Fruit fly (Drosophila melanogaster) Kc167 (cell line): ENCODE data around the gene Chc.

Experiments
- h ChIP-seq: fragments of >200 bp; optimal IDR thresholded peaks from 3 replicates; lab custom pipeline; 2018; ENCODE audit warnings: missing external identifiers
- insv ChIP-seq: fragments of >200 bp; optimal IDR thresholded peaks from 3 replicates; lab custom pipeline; 2018; ENCODE audit warnings: missing external identifiers
- psq ChIP-seq: fragments of >200 bp; optimal IDR thresholded peaks from 2 replicates; lab custom pipeline; 2017; ENCODE audit warnings: missing external identifiers
- ttk ChIP-seq: sonication (Bioruptor generic); optimal IDR thresholded peaks from 2 replicates; lab custom pipeline; 2017; ENCODE audit warnings: missing external identifiers

DNA sequence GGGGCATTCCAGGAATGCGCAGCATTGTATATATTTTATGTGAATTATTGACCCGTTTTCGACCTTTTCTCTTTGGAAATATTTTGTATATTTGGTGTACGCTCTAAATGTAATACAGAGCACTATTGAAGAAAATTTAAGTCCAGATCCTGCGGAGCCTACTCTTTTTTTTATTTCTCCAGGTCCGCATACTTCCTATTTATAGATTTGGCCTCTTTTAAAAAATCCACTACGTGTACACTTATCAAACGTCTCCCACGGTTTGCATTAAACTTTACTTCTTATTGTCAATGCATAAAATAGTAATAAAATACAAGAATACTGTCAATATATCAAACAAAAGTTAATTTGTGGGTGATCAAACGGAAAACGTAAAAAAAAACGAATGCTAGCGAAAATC is 51.7 kb downstream of the Chc start, which contains the start of gene Efhc1.1:
- TF ChIP-seq h = no peak
- TF ChIP-seq psq (lab: Kevin White, UChicago) = no peak
- TF ChIP-seq insv (lab: Kevin White, UChicago) = no peak
- no peak for TF ChIP-seq ttk
